Worm (Caenorhabditis elegans) whole organism, midembryonic: ENCODE data around the gene acox-3.

Source experiments
- T22C8.4 ChIP-seq: fragments of 200-800 bp; sonication (Bioruptor generic); IDR thresholded peaks from 2 replicates; pipeline ENCODE4 v1.3.6; 2022; ENCODE audit warnings: missing genetic modification characterization, missing compliant biosample characterization
- cog-1 ChIP-seq: sonication (generic microtip); optimal IDR thresholded peaks from 2 replicates; lab custom pipeline; 2016; ENCODE audit warnings: missing genetic modification characterization, missing compliant biosample characterization
- flt-1 ChIP-seq: fragments of 200-800 bp; sonication (Bioruptor generic); IDR thresholded peaks from 2 replicates; pipeline ENCODE4 v1.3.6; 2022; ENCODE audit warnings: missing genetic modification characterization, missing compliant biosample characterization
- klf-2 ChIP-seq: fragments of 200-800 bp; sonication (Bioruptor generic); conservative IDR thresholded peaks from 2 replicates; pipeline ENCODE4 v1.3.6; 2022; ENCODE audit warnings: missing genetic modification reagents, missing genetic modification characterization, missing compliant biosample characterization
- ref-1 ChIP-seq: fragments of 200-800 bp; sonication (Bioruptor generic); conservative IDR thresholded peaks from 2 replicates; pipeline ENCODE4 v1.3.6; 2022; ENCODE audit warnings: missing genetic modification reagents, missing genetic modification characterization, missing compliant biosample characterization
- ztf-23 ChIP-seq: fragments of 200-800 bp; sonication (Bioruptor generic); IDR thresholded peaks from 2 replicates; pipeline ENCODE4 v1.3.6; 2022; ENCODE audit warnings: missing genetic modification reagents, missing genetic modification characterization, missing compliant biosample characterization

DNA sequence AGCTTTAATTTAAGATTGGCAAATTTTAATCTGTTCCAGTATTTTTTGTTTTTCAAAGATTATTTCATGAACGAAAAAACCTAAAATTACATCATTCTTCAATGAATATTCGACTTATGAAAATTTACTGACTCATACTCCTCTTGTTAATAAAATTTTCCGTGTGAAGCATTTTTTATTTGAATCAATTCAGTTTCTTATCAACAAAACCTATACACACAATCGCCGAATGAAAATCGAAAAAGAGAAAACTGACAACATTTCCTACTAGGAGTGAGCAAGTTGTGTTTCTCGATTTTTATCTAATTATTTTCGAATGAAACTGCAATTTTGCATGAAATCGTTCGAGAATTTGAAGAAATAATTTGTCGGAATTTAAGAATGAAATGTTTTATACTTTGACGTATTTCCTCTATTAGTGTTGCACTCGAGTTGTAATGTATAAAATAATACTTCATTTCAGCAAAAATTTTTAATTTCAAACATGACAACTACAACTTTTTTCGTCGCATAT is 17.7 kb downstream of the acox-3 start, which contains the start of gene F58F9.4:
- TF ChIP-seq cog-1 (tag; lab: Kevin White, UChicago) (no peak), flt-1 (no peak), ref-1 (GFP tag; lab: Robert Waterston, UW) (no peak), ztf-23 (no peak), klf-2 (GFP tag; lab: Robert Waterston, UW) (no peak), T22C8.4 (GFP tag; lab: Robert Waterston, UW) (no peak)
